Worm (Caenorhabditis elegans): ENCODE data around the gene H03G16.5.

The H03G16.5 gene

ce11 chrX:15056737-15057136, at the start of gene H03G16.5:
TSS of gene H03G16.5 (minus strand) at chrX:15056837.
- TF ChIP-seq nhr-232 (tag; optimal IDR thresholded peaks at IDR 0.05), result no peak
- TF ChIP-seq unc-86 (tag; optimal IDR thresholded peaks at IDR 0.05), result no peak
- TF ChIP-seq ceh-34 (tag; optimal IDR thresholded peaks at IDR 0.05), result no peak
- TF ChIP-seq Y22D7AL.16 (tag; optimal IDR thresholded peaks at IDR 0.05), result no peak
- no peak for TF ChIP-seq fkh-6 (tag; optimal IDR thresholded peaks at IDR 0.05)
- TF ChIP-seq K02D7.2 (tag; optimal IDR thresholded peaks at IDR 0.05), result no peak
- no peak for TF ChIP-seq ceh-30 (tag; optimal IDR thresholded peaks at IDR 0.05)
- TF ChIP-seq pros-1 (tag; optimal IDR thresholded peaks at IDR 0.05), result no peak
- TF ChIP-seq nfya-1 (tag; optimal IDR thresholded peaks at IDR 0.05), result no peak
- TF ChIP-seq ceh-24 (tag; optimal IDR thresholded peaks at IDR 0.05), result no peak
- no peak for TF ChIP-seq tbx-7 (tag; optimal IDR thresholded peaks at IDR 0.05)
- no peak for TF ChIP-seq dmd-4 (tag; optimal IDR thresholded peaks at IDR 0.05; ENCODE audit: borderline replicate concordance)
- no peak for TF ChIP-seq pqm-1 (tag; optimal IDR thresholded peaks at IDR 0.05)
- no peak for TF ChIP-seq F13H6.1 (tag; optimal IDR thresholded peaks at IDR 0.05)

ce11 chrX:15104963-15105493, 48.4 kb upstream of the H03G16.5 start:
- TF ChIP-seq hlh-8 (tag; optimal IDR thresholded peaks at IDR 0.05) (no peak), pat-9 (tag; optimal IDR thresholded peaks at IDR 0.05) (no peak), C38D4.7 (GFP tag; optimal IDR thresholded peaks at IDR 0.05) (no peak), mec-3 (tag; optimal IDR thresholded peaks at IDR 0.05; ENCODE audit: borderline replicate concordance) (no peak), pros-1 (tag; optimal IDR thresholded peaks at IDR 0.05) (no peak), nhr-11 (tag; optimal IDR thresholded peaks at IDR 0.05) (no peak), F13H6.1 (tag; optimal IDR thresholded peaks at IDR 0.05) (no peak), elt-4 (tag; optimal IDR thresholded peaks at IDR 0.05) (no peak), ceh-9 (tag; optimal IDR thresholded peaks at IDR 0.05) (no peak), madf-2 (tag; optimal IDR thresholded peaks at IDR 0.05) (no peak), nhr-232 (tag; optimal IDR thresholded peaks at IDR 0.05) (no peak), ttx-3 (tag; optimal IDR thresholded peaks at IDR 0.05) (no peak), sox-2 (GFP tag; IDR thresholded peaks at IDR 0.05) (no peak), lim-6 (tag; optimal IDR thresholded peaks at IDR 0.05) (no peak), ets-4 (tag; optimal IDR thresholded peaks at IDR 0.05) (no peak), ref-2 (tag; optimal IDR thresholded peaks at IDR 0.05) (no peak), unc-3 (GFP tag; conservative IDR thresholded peaks at IDR 0.05) (no peak), unc-3 (tag; optimal IDR thresholded peaks at IDR 0.05) (no peak), nfya-1 (tag; optimal IDR thresholded peaks at IDR 0.05) (no peak), Y22D7AL.16 (tag; optimal IDR thresholded peaks at IDR 0.05) (no peak)

- no peak for TF ChIP-seq rnt-1 (tag; optimal IDR thresholded peaks at IDR 0.05)
- TF ChIP-seq npax-4 (tag; optimal IDR thresholded peaks at IDR 0.05), result no peak
- TF ChIP-seq ceh-48 (tag; optimal IDR thresholded peaks at IDR 0.05), result no peak
- no peak for TF ChIP-seq ceh-9 (tag; optimal IDR thresholded peaks at IDR 0.05)
- no peak for TF ChIP-seq eyg-1 (tag; optimal IDR thresholded peaks at IDR 0.05)
- no peak for TF ChIP-seq ahr-1 (tag; optimal IDR thresholded peaks at IDR 0.05)
- no peak for TF ChIP-seq ceh-24 (tag; optimal IDR thresholded peaks at IDR 0.05)
- TF ChIP-seq elt-4 (tag; optimal IDR thresholded peaks at IDR 0.05), result no peak
- no peak for TF ChIP-seq hlh-15 (tag; optimal IDR thresholded peaks at IDR 0.05)
- TF ChIP-seq pat-9 (tag; optimal IDR thresholded peaks at IDR 0.05), result no peak
- TF ChIP-seq hlh-8 (tag; optimal IDR thresholded peaks at IDR 0.05), result no peak
- no peak for TF ChIP-seq madf-2 (tag; optimal IDR thresholded peaks at IDR 0.05)
- TF ChIP-seq T23F11.4 (GFP tag; optimal IDR thresholded peaks at IDR 0.05), result no peak
- no peak for TF ChIP-seq ceh-2 (tag; optimal IDR thresholded peaks at IDR 0.05)
- TF ChIP-seq sox-2 (GFP tag; IDR thresholded peaks at IDR 0.05), result no peak
- no peak for TF ChIP-seq hlh-13 (GFP tag; optimal IDR thresholded peaks at IDR 0.05)
- no peak for TF ChIP-seq ceh-14 (tag; optimal IDR thresholded peaks at IDR 0.05)
These were observed 46.8 kb upstream of the H03G16.5 start for ce11 chrX:15103481-15103880.

Data from whole organism, late embryonic.